Fruit fly (Drosophila melanogaster): ENCODE results near the gene Ilp4.

The Ilp4 gene

DNA sequence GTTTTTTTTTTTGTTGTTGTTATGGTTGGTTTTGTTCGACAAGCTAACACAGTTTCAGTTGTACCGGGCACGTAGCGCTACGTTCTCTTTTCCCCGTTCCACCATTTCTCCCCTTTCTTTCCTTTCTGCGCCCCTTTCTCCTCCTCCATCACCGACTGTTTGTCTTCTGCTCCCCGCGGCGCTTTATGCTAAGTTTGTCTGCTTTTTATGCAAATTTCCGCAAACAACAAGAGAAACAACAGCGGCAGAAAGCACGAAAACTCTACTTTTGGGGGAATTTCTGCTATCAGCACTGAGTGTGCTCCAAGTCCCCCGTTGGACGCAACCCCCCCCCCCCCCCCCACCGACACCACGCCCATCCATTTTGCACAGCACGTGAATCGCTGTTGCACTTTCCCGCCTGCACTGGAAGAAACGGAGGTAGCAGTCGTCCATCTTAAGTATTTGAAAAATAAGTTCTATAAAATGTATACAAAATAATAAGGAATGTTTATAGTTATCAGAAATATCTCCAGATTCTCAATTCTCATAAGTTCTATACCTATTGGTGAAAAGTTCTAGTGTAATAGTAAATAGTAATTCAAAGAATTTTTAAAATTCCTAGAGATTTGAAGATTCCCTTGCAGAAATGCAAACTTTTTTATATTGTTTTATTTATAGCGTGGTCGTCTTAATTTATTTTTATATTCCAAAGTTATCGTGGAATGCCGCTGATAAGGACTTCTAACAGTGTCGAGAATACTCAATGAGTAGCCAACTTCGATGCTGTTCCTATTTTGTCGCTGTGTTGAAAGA, 39.0 kb downstream of the Ilp4 start:
- TF ChIP-seq Eip93F (GFP tag; optimal IDR thresholded peaks at IDR 0.05), result no peak
- no peak for TF ChIP-seq Hr39 (GFP tag; optimal IDR thresholded peaks at IDR 0.05)
- TF ChIP-seq CG8632 (GFP tag; optimal IDR thresholded peaks at IDR 0.05), result peak; percentile 12
- TF ChIP-seq Eip78C (GFP tag), result peak; percentile 72
- peak; percentile 44 for TF ChIP-seq topi (GFP tag; optimal IDR thresholded peaks at IDR 0.05)
- peak; percentile 26 for TF ChIP-seq net (GFP tag; optimal IDR thresholded peaks at IDR 0.05)
- TF ChIP-seq fkh (GFP tag; optimal IDR thresholded peaks at IDR 0.05), result no peak
- no peak for TF ChIP-seq Ets21C (GFP tag; optimal IDR thresholded peaks at IDR 0.05)
- peak; percentile 57 for TF ChIP-seq CG8119 (GFP tag; IDR thresholded peaks at IDR 0.05)
- no peak for TF ChIP-seq Sox102F (GFP tag; optimal IDR thresholded peaks at IDR 0.05)
- no peak for TF ChIP-seq lz (GFP tag; optimal IDR thresholded peaks at IDR 0.05)
- peak; percentile 15 for TF ChIP-seq CG11762 (GFP tag; optimal IDR thresholded peaks at IDR 0.05; ENCODE audit: insufficient read depth)
- TF ChIP-seq Gug (GFP tag; IDR thresholded peaks at IDR 0.05), result peak; percentile 43
- TF ChIP-seq salr (GFP tag; optimal IDR thresholded peaks at IDR 0.05), result peak in 1 of 2 experiments; percentile 28
- peak; percentile 50 for TF ChIP-seq CG4318 (GFP tag; optimal IDR thresholded peaks at IDR 0.05)
- peak; percentile 24 for TF ChIP-seq CG31627 (GFP tag; optimal IDR thresholded peaks at IDR 0.05)
- no peak for TF ChIP-seq Sox14 (GFP tag; optimal IDR thresholded peaks at IDR 0.05)
- no peak for TF ChIP-seq Eip75B (GFP tag; optimal IDR thresholded peaks at IDR 0.05)
- TF ChIP-seq acj6 (GFP tag; optimal IDR thresholded peaks at IDR 0.05), result peak; percentile 32
- peak; percentile 29 for TF ChIP-seq OdsH (GFP tag; optimal IDR thresholded peaks at IDR 0.05)
- TF ChIP-seq ss (GFP tag; optimal IDR thresholded peaks at IDR 0.05), result no peak
- TF ChIP-seq CG10669 (GFP tag; optimal IDR thresholded peaks at IDR 0.05), result peak; percentile 26
- peak; percentile 43 for TF ChIP-seq Blimp-1 (GFP tag; optimal IDR thresholded peaks at IDR 0.05)
- TF ChIP-seq pdm3 (GFP tag; optimal IDR thresholded peaks at IDR 0.05), result no peak
- no peak for TF ChIP-seq CG16779 (tag; optimal IDR thresholded peaks at IDR 0.05)
- peak; percentile 7 for TF ChIP-seq cyc (GFP tag; optimal IDR thresholded peaks at IDR 0.05)
- TF ChIP-seq esn (GFP tag; optimal IDR thresholded peaks at IDR 0.05), result peak; percentile 30
- TF ChIP-seq CG6792 (GFP tag; optimal IDR thresholded peaks at IDR 0.05), result no peak
- TF ChIP-seq spab (GFP tag; optimal IDR thresholded peaks at IDR 0.05), result no peak
- no peak for TF ChIP-seq fd59A (GFP tag; optimal IDR thresholded peaks at IDR 0.05)
- TF ChIP-seq CG9139 (GFP tag; optimal IDR thresholded peaks at IDR 0.05), result no peak
- peak; percentile 34 for TF ChIP-seq Hr4 (GFP tag; optimal IDR thresholded peaks at IDR 0.05)
- no peak for TF ChIP-seq CG7368 (GFP tag; optimal IDR thresholded peaks at IDR 0.05)
- TF ChIP-seq CG6808 (GFP tag; optimal IDR thresholded peaks at IDR 0.05), result peak; percentile 9
- no peak for TF ChIP-seq Hr38 (GFP tag; optimal IDR thresholded peaks at IDR 0.05)
- peak; percentile 59 for TF ChIP-seq CG15336 (GFP tag; IDR thresholded peaks at IDR 0.05)
- TF ChIP-seq Sox15 (GFP tag; optimal IDR thresholded peaks at IDR 0.05), result no peak
- TF ChIP-seq Lpt (GFP tag; optimal IDR thresholded peaks at IDR 0.05), result peak; percentile 30
- peak; percentile 37 for TF ChIP-seq CG3032 (tag; optimal IDR thresholded peaks at IDR 0.05)
- no peak for TF ChIP-seq CG8319 (GFP tag; optimal IDR thresholded peaks at IDR 0.05)
- TF ChIP-seq CG34406 (GFP tag; optimal IDR thresholded peaks at IDR 0.05), result peak; percentile 16
- TF ChIP-seq achi (GFP tag; optimal IDR thresholded peaks at IDR 0.05), result peak; percentile 34
- TF ChIP-seq CG32006 (GFP tag; optimal IDR thresholded peaks at IDR 0.05), result peak; percentile 78
- no peak; the same call in 2 of the 3 replicates for TF ChIP-seq CG6163 (GFP tag; IDR thresholded peaks at IDR 0.05)
- peak; percentile 45 for TF ChIP-seq Met (GFP tag; optimal IDR thresholded peaks at IDR 0.05)
- peak; percentile 57 for TF ChIP-seq CG3919 (GFP tag; optimal IDR thresholded peaks at IDR 0.05)
- no peak for TF ChIP-seq CG11294 (GFP tag; IDR thresholded peaks at IDR 0.05)
- TF ChIP-seq fd85E (GFP tag; optimal IDR thresholded peaks at IDR 0.05), result no peak
- peak; percentile 16 for TF ChIP-seq dac (GFP tag; optimal IDR thresholded peaks at IDR 0.05)
- peak; percentile 18 for TF ChIP-seq Smox (GFP tag; optimal IDR thresholded peaks at IDR 0.05)
- TF ChIP-seq svp (GFP tag), result peak; percentile 65

All from whole organism, prepupa.